Worm (Caenorhabditis elegans): ENCODE data around the gene ZC404.1.

ZC404.1 gene

DNA sequence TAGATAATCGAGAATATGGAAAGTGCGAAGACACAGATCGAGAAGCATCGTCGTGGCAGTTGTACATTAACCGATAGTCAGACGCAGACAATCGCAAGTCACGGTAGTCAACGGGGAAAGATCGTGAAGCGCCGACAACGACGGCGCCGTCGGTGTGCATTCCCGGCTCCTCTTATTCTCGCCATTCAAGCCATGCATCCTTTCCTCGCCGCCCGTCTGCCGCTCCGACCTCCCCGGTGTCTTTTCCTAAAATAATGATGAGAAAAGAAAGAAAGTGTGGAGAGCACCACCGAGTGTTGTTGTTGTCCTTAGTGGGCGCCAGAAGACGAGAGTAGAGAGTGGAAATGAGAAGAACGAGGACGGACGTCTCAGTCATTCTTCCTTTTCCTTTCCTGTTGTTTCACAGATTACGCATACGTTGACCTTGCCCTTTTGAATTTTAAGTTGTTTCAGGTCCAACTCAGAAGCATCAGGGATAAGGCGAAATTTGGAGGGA lies at the start of gene ZC404.1:
Gene ZC404.1, plus strand, starts transcription at position 446 of the 496 bp plus-strand sequence.
- TF ChIP-seq zfh-2 (GFP tag; conservative IDR thresholded peaks at IDR 0.05) (peak; percentile 92), F52B5.7 (tag; optimal IDR thresholded peaks at IDR 0.05) (no peak), mel-28 (tag; optimal IDR thresholded peaks at IDR 0.05; ENCODE audit: borderline replicate concordance) (no peak), B0019.2 (GFP tag; conservative IDR thresholded peaks at IDR 0.05) (no peak), nhr-120 (GFP tag; IDR thresholded peaks at IDR 0.05) (no peak), snpc-3.4 (tag; optimal IDR thresholded peaks at IDR 0.05) (no peak), let-526 (GFP tag; IDR thresholded peaks at IDR 0.05) (no peak), dox-1 (GFP tag; IDR thresholded peaks at IDR 0.05) (0 out of 2 replicates have a peak, but pooled peaks have one; percentile 10), athp-1 (tag; optimal IDR thresholded peaks at IDR 0.05) (no peak), B0336.3 (GFP tag; IDR thresholded peaks at IDR 0.05) (no peak)

ce11 chrV:6744774-6745173 lies 49.2 kb upstream of the ZC404.1 start, which contains the start of gene T25F10.3:
Gene T25F10.3, plus strand, starts transcription at chrV:6745081.
- no peak for TF ChIP-seq ztf-25 (GFP tag; IDR thresholded peaks at IDR 0.05)
- no peak for TF ChIP-seq somi-1 (GFP tag; optimal IDR thresholded peaks at IDR 0.05)
- TF ChIP-seq hmg-1.2 (GFP tag; IDR thresholded peaks at IDR 0.05): 0 out of 2 replicates have a peak, but pooled peaks have one; percentile 13
- TF ChIP-seq gei-17 (GFP tag; optimal IDR thresholded peaks at IDR 0.05): no peak

ce11 chrV:6751493-6752100 lies 42.4 kb upstream of the ZC404.1 start:
- no peak for TF ChIP-seq ceh-27 (GFP tag; optimal IDR thresholded peaks at IDR 0.05)
- peak; percentile 58 for TF ChIP-seq zfh-2 (GFP tag; conservative IDR thresholded peaks at IDR 0.05)

DNA sequence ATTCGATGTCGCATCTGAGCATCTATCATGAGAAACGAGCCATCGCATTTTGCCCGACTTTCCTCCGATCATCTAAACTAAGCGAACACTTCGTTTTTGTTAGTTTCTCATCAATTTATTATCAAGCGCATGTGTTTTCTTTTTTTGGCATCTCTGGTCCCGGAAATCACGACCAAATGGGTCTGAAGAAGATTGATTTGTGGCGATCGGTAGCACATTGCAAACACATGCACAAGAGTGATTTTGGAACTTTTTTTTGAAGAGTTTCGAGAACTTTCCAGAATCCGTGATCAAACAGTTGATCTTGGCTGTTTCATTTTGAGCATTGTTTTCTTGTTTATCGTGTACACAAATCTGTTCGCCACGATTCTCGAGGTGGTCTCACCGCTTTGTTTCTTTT lies 40.7 kb upstream of the ZC404.1 start:
- TF ChIP-seq bed-2 (GFP tag; IDR thresholded peaks at IDR 0.05) (no peak), F33H1.4 (GFP tag; IDR thresholded peaks at IDR 0.05) (no peak), ztf-25 (GFP tag; IDR thresholded peaks at IDR 0.05) (no peak), dpl-1 (GFP tag; optimal IDR thresholded peaks at IDR 0.05) (no peak), hsf-1 (GFP tag; IDR thresholded peaks at IDR 0.05) (peak; percentile 21; the same call in 1 of the 2 replicates), aptf-3 (GFP tag; IDR thresholded peaks at IDR 0.05) (no peak), rcor-1 (GFP tag; IDR thresholded peaks at IDR 0.05) (no peak)

ce11 chrV:6758017-6758416 lies 36.0 kb upstream of the ZC404.1 start, which contains the start of gene dbl-1:
Gene dbl-1, plus strand, starts transcription at chrV:6758135.
- TF ChIP-seq tlf-1 (GFP tag; optimal IDR thresholded peaks at IDR 0.05): no peak
- no peak for TF ChIP-seq ztf-25 (GFP tag; IDR thresholded peaks at IDR 0.05)
- no peak for TF ChIP-seq F23B12.7 (tag; optimal IDR thresholded peaks at IDR 0.05; ENCODE audit: insufficient read depth)
- TF ChIP-seq F37B4.10 (GFP tag; IDR thresholded peaks at IDR 0.05): no peak
- 0 out of 2 replicates have a peak, but pooled peaks have one; percentile 35 for TF ChIP-seq lin-26 (GFP tag; IDR thresholded peaks at IDR 0.05)
- peak; percentile 37 for TF ChIP-seq chd-7 (tag; optimal IDR thresholded peaks at IDR 0.05)
- TF ChIP-seq zfh-2 (GFP tag; conservative IDR thresholded peaks at IDR 0.05): peak; percentile 46; the same call in 1 of the 2 replicates
- TF ChIP-seq tbx-9 (tag; optimal IDR thresholded peaks at IDR 0.05; ENCODE audit: borderline replicate concordance): no peak

DNA sequence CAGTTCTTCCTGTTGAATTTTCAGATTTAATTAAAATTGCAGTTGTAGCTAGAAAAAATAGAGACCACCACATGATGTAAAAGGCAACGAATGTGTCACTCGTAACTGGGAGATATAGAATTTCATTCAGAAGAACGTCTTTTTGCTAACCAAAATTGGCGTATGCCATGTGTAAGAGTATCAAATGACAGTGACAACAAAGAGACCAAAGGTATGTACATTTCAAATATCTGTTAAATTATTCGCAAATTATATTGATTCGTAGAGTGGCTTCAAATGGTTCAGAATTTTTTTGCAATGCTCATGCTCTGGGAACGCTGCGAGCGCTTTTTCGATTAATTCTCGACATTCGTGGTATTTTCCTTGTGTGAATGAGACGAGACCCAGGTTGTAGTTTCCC lies 31.6 kb upstream of the ZC404.1 start, which contains the start of gene T25F10.4:
Gene T25F10.4, minus strand, starts transcription at position 101 of the 400 bp plus-strand sequence.
- TF ChIP-seq aptf-3 (GFP tag; IDR thresholded peaks at IDR 0.05): no peak
- TF ChIP-seq fkh-3 (tag; optimal IDR thresholded peaks at IDR 0.05): no peak
- no peak for TF ChIP-seq sea-2 (GFP tag; IDR thresholded peaks at IDR 0.05)
- TF ChIP-seq nfya-1 (tag; optimal IDR thresholded peaks at IDR 0.05; ENCODE audit: borderline replicate concordance, insufficient read depth): no peak
- no peak for TF ChIP-seq nhr-90 (tag; optimal IDR thresholded peaks at IDR 0.05)
- no peak for TF ChIP-seq let-526 (GFP tag; IDR thresholded peaks at IDR 0.05)
- TF ChIP-seq pha-4 (tag; optimal IDR thresholded peaks at IDR 0.05): no peak
- no peak for TF ChIP-seq lsl-1 (GFP tag; optimal IDR thresholded peaks at IDR 0.05)
- no peak for TF ChIP-seq unc-130 (GFP tag; optimal IDR thresholded peaks at IDR 0.05)
- no peak for TF ChIP-seq tbp1 (GFP tag; optimal IDR thresholded peaks at IDR 0.05)
- no peak for TF ChIP-seq mel-28 (tag; optimal IDR thresholded peaks at IDR 0.05; ENCODE audit: borderline replicate concordance)
- no peak for TF ChIP-seq ceh-79 (tag; optimal IDR thresholded peaks at IDR 0.05)
- TF ChIP-seq Y67H2A.10 (GFP tag; conservative IDR thresholded peaks at IDR 0.05): no peak
- no peak for TF ChIP-seq akir-1 (GFP tag; optimal IDR thresholded peaks at IDR 0.05)
- TF ChIP-seq lsy-27 (tag; optimal IDR thresholded peaks at IDR 0.05; ENCODE audit: borderline replicate concordance, insufficient read depth): no peak

All from whole organism, young adult.